Fruit fly (Drosophila melanogaster): ENCODE data around the gene CG34179.

DNA sequence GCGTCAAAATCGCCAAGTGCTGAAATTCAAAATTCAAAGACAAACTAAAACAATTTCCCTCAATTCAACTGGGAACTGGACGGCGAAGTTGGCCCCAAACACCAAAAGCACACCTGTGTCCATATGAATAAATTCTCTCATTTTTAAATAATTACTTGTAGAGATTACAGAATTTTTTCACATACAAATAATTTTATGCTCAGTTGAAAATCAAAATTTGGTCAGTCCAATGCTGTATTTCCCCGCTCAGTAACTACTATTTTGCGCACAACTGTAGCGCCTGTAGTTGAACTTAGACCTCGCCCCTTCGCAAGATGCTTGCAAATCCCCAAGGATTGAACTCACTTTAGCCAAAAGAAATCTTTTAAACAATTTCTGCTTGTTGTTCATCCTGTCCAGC is 19.8 kb downstream of the CG34179 start:
- TF ChIP-seq Eip75B (GFP tag; optimal IDR thresholded peaks at IDR 0.05) = no peak
- TF ChIP-seq CG6163 (GFP tag; IDR thresholded peaks at IDR 0.05) = peak; percentile 21; the same call in 1 of the 3 replicates
- no peak for TF ChIP-seq cyc (GFP tag; optimal IDR thresholded peaks at IDR 0.05)
- TF ChIP-seq svp (GFP tag) = peak; percentile 74
- no peak for TF ChIP-seq CG4318 (GFP tag; optimal IDR thresholded peaks at IDR 0.05)
- TF ChIP-seq Hr38 (GFP tag; optimal IDR thresholded peaks at IDR 0.05) = no peak
- no peak for TF ChIP-seq dsx (GFP tag; optimal IDR thresholded peaks at IDR 0.05; ENCODE audit: poor library complexity, severe bottlenecking)
- TF ChIP-seq CG8119 (GFP tag; IDR thresholded peaks at IDR 0.05) = peak; percentile 44; the same call in 2 of the 3 replicates
